Worm (Caenorhabditis elegans) whole organism, L2 larva: Measurements from ENCODE around the gene ZK54.3.
A peak's percentile ranks its signal among the peaks of the same experiment; 100 is the strongest.

Experiments
- C34F6.9 ChIP-seq: fragments of 150-350 bp; optimal IDR thresholded peaks from 2 replicates; lab custom pipeline; 2014; ENCODE audit warnings: missing biosample characterization, missing genetic modification characterization
- Y55F3AM.14 ChIP-seq: fragments of 200-800 bp; sonication (Bioruptor generic); optimal IDR thresholded peaks from 2 replicates; lab custom pipeline; 2018; ENCODE audit warnings: mild to moderate bottlenecking, missing genetic modification characterization, missing compliant biosample characterization
- ZK546.5 ChIP-seq: sonication (generic microtip); optimal IDR thresholded peaks from 2 replicates; lab custom pipeline; 2017; ENCODE audit warnings: missing biosample characterization, missing genetic modification characterization
- ama-1 ChIP-seq: fragments of 150-350 bp; optimal IDR thresholded peaks from 2 replicates; lab custom pipeline; 2018; ENCODE audit warnings: inconsistent platforms
- blmp-1 ChIP-seq: sonication (generic microtip); optimal IDR thresholded peaks from 2 replicates; lab custom pipeline; 2017; ENCODE audit warnings: missing genetic modification characterization, mild to moderate bottlenecking, missing compliant biosample characterization, antibody characterized with exemption, moderate library complexity; ENCODE audit not compliant: insufficient read depth
- ceh-16 ChIP-seq: fragments of 150-350 bp; optimal IDR thresholded peaks from 2 replicates; lab custom pipeline; 2014; ENCODE audit warnings: missing biosample characterization, missing genetic modification characterization
- ceh-82 ChIP-seq: fragments of 150-350 bp; optimal IDR thresholded peaks from 2 replicates; lab custom pipeline; 2014; ENCODE audit warnings: missing biosample characterization, missing genetic modification characterization
- crh-2 ChIP-seq: sonication (generic microtip); optimal IDR thresholded peaks from 2 replicates; lab custom pipeline; 2017; ENCODE audit warnings: missing biosample characterization, missing genetic modification characterization
- egl-27 ChIP-seq: sonication (generic microtip); optimal IDR thresholded peaks from 3 replicates; lab custom pipeline; 2017; ENCODE audit warnings: missing biosample characterization, missing genetic modification reagents, missing genetic modification characterization
- elt-1 ChIP-seq: fragments of 150-350 bp; optimal IDR thresholded peaks from 2 replicates; lab custom pipeline; 2014; ENCODE audit warnings: missing biosample characterization, missing genetic modification characterization
- fos-1 ChIP-seq: fragments of 150-350 bp; optimal IDR thresholded peaks from 2 replicates; lab custom pipeline; 2014; ENCODE audit warnings: missing biosample characterization, missing genetic modification characterization
- gmeb-1 ChIP-seq: fragments of 150-350 bp; optimal IDR thresholded peaks from 2 replicates; lab custom pipeline; 2014; ENCODE audit warnings: missing biosample characterization, missing genetic modification characterization
- lin-11 ChIP-seq: fragments of 150-350 bp; sonication (generic microtip); optimal IDR thresholded peaks from 2 replicates; lab custom pipeline; 2014; ENCODE audit warnings: missing biosample characterization, missing genetic modification characterization, inconsistent platforms, mixed read lengths
- lin-13 ChIP-seq: fragments of 150-350 bp; optimal IDR thresholded peaks from 2 replicates; lab custom pipeline; 2014; ENCODE audit warnings: missing biosample characterization, missing genetic modification reagents, missing genetic modification characterization
- lsy-2 ChIP-seq, 2 experiments: fragments of 150-350 bp in 1 of 2; sonication (generic microtip) in 1 of 2; optimal IDR thresholded peaks; 2 replicates each; lab custom pipeline; 2014 to 2017; ENCODE audit warnings: missing biosample characterization in 2 of 2, missing genetic modification characterization in 2 of 2
- mab-5 ChIP-seq: fragments of 150-350 bp; optimal IDR thresholded peaks from 2 replicates; lab custom pipeline; 2014; ENCODE audit warnings: missing biosample characterization, missing genetic modification characterization
- mbf-1 ChIP-seq: sonication (generic microtip); optimal IDR thresholded peaks from 2 replicates; lab custom pipeline; 2017; ENCODE audit warnings: missing biosample characterization, missing genetic modification characterization
- mdl-1 ChIP-seq, 2 experiments: fragments of 150-350 bp in 1 of 2; sonication (generic microtip) in 1 of 2; optimal IDR thresholded peaks; 2 replicates each; lab custom pipeline; 2017; ENCODE audit warnings: missing biosample characterization in 2 of 2, missing genetic modification characterization in 2 of 2
- nhr-10 ChIP-seq: sonication (generic microtip); optimal IDR thresholded peaks from 2 replicates; lab custom pipeline; 2017; ENCODE audit warnings: missing biosample characterization, missing genetic modification characterization
- nhr-11 ChIP-seq: fragments of 150-350 bp; optimal IDR thresholded peaks from 2 replicates; lab custom pipeline; 2014; ENCODE audit warnings: missing biosample characterization, missing genetic modification characterization
- nhr-12 ChIP-seq: fragments of 150-350 bp; optimal IDR thresholded peaks from 2 replicates; lab custom pipeline; 2014; ENCODE audit warnings: missing biosample characterization, missing genetic modification characterization
- nhr-129 ChIP-seq: fragments of 150-350 bp; optimal IDR thresholded peaks from 2 replicates; lab custom pipeline; 2014; ENCODE audit warnings: missing biosample characterization, missing genetic modification characterization
- nhr-21 ChIP-seq: fragments of 150-350 bp; optimal IDR thresholded peaks from 2 replicates; lab custom pipeline; 2014; ENCODE audit warnings: missing biosample characterization, missing genetic modification characterization
- nhr-23 ChIP-seq: fragments of 150-350 bp; optimal IDR thresholded peaks from 2 replicates; lab custom pipeline; 2014; ENCODE audit warnings: missing biosample characterization, missing genetic modification reagents, missing genetic modification characterization
- nhr-25 ChIP-seq: fragments of 150-350 bp; sonication (generic microtip); optimal IDR thresholded peaks from 3 replicates; lab custom pipeline; 2014; ENCODE audit warnings: missing biosample characterization, missing genetic modification characterization
- nhr-6 ChIP-seq: fragments of 150-350 bp; optimal IDR thresholded peaks from 2 replicates; lab custom pipeline; 2014; ENCODE audit warnings: missing biosample characterization, missing genetic modification characterization
- nhr-77 ChIP-seq: fragments of 150-350 bp; optimal IDR thresholded peaks from 2 replicates; lab custom pipeline; 2014; ENCODE audit warnings: missing biosample characterization, missing genetic modification characterization
- peb-1 ChIP-seq: fragments of 150-350 bp; optimal IDR thresholded peaks from 2 replicates; lab custom pipeline; 2014; ENCODE audit warnings: missing biosample characterization, missing genetic modification characterization
- skn-1 ChIP-seq: sonication (generic microtip); optimal IDR thresholded peaks from 2 replicates; lab custom pipeline; 2017; ENCODE audit warnings: missing biosample characterization, missing genetic modification characterization
- sma-3 ChIP-seq: sonication (generic microtip); optimal IDR thresholded peaks from 2 replicates; lab custom pipeline; 2016; ENCODE audit warnings: missing genetic modification reagents, missing genetic modification characterization, missing compliant biosample characterization
- sma-9 ChIP-seq, 2 experiments: fragments of 150-350 bp in 1 of 2; sonication (generic microtip) in 1 of 2; optimal IDR thresholded peaks; 2 replicates each; lab custom pipeline; 2014 to 2016; ENCODE audit warnings: missing genetic modification characterization in 2 of 2, mild to moderate bottlenecking in 1 of 2, missing biosample characterization in 1 of 2, missing compliant biosample characterization in 1 of 2, missing genetic modification reagents in 1 of 2, moderate library complexity in 1 of 2
- snpc-4 ChIP-seq: fragments of 150-350 bp; optimal IDR thresholded peaks from 2 replicates; lab custom pipeline; 2014; ENCODE audit warnings: missing biosample characterization, missing genetic modification characterization
- unc-39 ChIP-seq: fragments of 150-350 bp; optimal IDR thresholded peaks from 2 replicates; lab custom pipeline; 2014; ENCODE audit warnings: missing biosample characterization, missing genetic modification characterization
- unc-62 ChIP-seq: fragments of 150-350 bp; optimal IDR thresholded peaks from 2 replicates; lab custom pipeline; 2014; ENCODE audit warnings: missing biosample characterization, missing genetic modification reagents, missing genetic modification characterization
- zag-1 ChIP-seq: fragments of 150-350 bp; optimal IDR thresholded peaks from 2 replicates; lab custom pipeline; 2014; ENCODE audit warnings: missing biosample characterization, missing genetic modification characterization
- ztf-1 ChIP-seq: fragments of 200-800 bp; sonication (Bioruptor generic); conservative IDR thresholded peaks from 2 replicates; pipeline ENCODE4 v1.3.6; 2022; ENCODE audit warnings: missing genetic modification characterization, missing compliant biosample characterization
- ztf-11 ChIP-seq: sonication (generic microtip); optimal IDR thresholded peaks from 2 replicates; lab custom pipeline; 2017; ENCODE audit warnings: missing biosample characterization, missing genetic modification characterization
- ztf-4 ChIP-seq: fragments of 150-350 bp; optimal IDR thresholded peaks from 2 replicates; lab custom pipeline; 2014; ENCODE audit warnings: missing biosample characterization, missing genetic modification characterization

The ZK54.3 gene

DNA sequence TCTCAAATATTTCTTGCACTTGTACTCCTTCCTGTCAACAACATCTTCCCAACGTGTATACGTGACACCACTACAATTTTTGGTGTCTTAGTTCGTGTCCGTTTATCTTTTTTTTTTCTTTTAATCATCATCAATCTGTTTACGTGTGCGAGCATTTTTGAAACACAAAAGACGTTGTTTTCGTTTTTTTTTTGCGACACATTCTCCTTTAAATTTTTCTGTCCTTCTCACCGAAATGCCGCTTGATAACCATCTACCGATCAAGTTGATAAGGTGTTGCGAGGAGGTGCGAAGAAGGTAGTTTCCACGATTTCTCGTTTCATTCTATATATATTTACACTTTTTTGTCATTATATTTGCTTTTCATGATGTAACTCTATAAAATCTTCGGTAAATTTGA, 43.7 kb upstream of the ZK54.3 start:
- TF ChIP-seq fos-1 (tag; lab: Kevin White, UChicago) (peak; percentile 37), crh-2 (tag; lab: Kevin White, UChicago) (peak; percentile 31), nhr-25 (tag; lab: Kevin White, UChicago) (peak; percentile 29), nhr-23 (tag; lab: Kevin White, UChicago) (no peak), sma-9 (GFP tag; optimal IDR thresholded peaks at IDR 0.05; lab: Kevin White, UChicago) (peak; percentile 20), sma-9 (tag; optimal IDR thresholded peaks at IDR 0.05; lab: Kevin White, UChicago) (no peak), Y55F3AM.14 (GFP tag; lab: Kevin White, UChicago) (no peak), elt-1 (tag; lab: Kevin White, UChicago) (peak; percentile 1), lin-13 (no peak)

DNA sequence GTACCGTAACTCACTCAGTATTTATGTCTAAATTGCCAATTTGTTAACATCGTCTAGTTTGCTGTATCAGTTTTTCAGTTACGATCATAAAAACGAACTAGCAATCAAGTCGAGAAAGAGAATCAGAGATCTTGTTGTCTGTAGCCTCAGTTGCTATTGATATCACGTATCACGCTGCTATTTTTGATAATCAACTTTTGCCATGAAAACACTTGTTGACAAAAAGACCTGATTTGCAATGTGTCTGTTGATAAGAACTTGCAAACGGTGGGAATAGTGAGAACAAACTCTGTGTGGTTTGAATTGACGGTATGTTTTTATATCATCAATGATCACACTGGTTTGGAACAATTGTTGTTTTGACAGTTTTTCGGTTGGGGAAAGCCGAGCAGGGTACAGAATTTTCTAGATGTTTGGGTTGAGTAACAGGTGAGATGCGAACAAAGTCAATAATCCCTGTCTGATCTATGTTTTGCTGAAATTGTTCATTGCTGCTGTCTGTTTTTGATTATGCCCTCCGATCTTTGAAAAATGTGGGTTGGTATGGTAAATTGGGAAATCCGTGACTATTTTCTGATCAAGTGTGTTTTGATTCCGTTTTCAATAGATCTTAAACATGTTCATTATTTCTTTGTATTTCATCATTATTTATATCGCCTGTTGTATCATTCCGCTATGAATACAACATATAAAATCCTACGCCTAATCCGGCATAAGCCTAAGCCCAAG, 42.4 kb upstream of the ZK54.3 start:
- TF ChIP-seq mdl-1 (tag; optimal IDR thresholded peaks at IDR 0.05; lab: Kevin White, UChicago), result peak in 1 of 2 experiments; percentile 1
- TF ChIP-seq fos-1 (tag; lab: Kevin White, UChicago), result peak; percentile 54
- TF ChIP-seq nhr-6 (tag; lab: Kevin White, UChicago), result peak; percentile 8
- TF ChIP-seq ztf-1 (GFP tag; lab: Robert Waterston, UW), result no peak
- peak; percentile 41 for TF ChIP-seq nhr-25 (tag; lab: Kevin White, UChicago)
- peak; percentile 79 for TF ChIP-seq sma-9 (GFP tag; optimal IDR thresholded peaks at IDR 0.05; lab: Kevin White, UChicago)
- TF ChIP-seq sma-9 (tag; optimal IDR thresholded peaks at IDR 0.05; lab: Kevin White, UChicago), result no peak
- TF ChIP-seq crh-2 (tag; lab: Kevin White, UChicago), result peak; percentile 56
- no peak for TF ChIP-seq ceh-82 (tag; lab: Kevin White, UChicago)
- peak; percentile 2 for TF ChIP-seq sma-3 (GFP tag; lab: Kevin White, UChicago)
- no peak for TF ChIP-seq unc-39 (tag; lab: Kevin White, UChicago)
- TF ChIP-seq, all 48 proteins: peak for 7

DNA sequence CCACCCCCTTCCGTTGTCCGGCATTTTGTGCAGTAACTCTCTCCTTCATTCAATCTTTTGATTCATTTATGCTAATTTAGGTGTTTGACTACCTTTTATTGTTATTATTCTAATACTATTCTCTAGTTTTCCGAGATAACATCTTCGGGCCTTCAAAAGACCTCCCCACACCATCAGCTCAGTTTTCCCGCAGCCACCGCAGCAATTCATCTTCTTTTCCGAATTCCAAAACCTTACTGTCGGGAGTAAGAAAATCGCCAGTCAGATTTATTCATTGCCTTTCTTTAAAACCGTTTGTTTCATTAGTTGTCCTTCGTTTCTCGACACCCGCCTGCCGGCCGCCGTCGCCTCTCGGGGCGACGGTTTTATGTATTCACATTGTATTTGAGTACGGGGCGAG, 41.3 kb upstream of the ZK54.3 start:
- no peak for TF ChIP-seq fos-1 (tag; lab: Kevin White, UChicago)
- TF ChIP-seq egl-27 (tag; lab: Kevin White, UChicago), result no peak
- no peak for TF ChIP-seq ztf-4 (tag; lab: Kevin White, UChicago)
- no peak for TF ChIP-seq nhr-6 (tag; lab: Kevin White, UChicago)
- TF ChIP-seq skn-1 (tag; lab: Kevin White, UChicago), result no peak
- TF ChIP-seq lin-11 (tag; lab: Kevin White, UChicago), result no peak
- no peak for TF ChIP-seq nhr-10
- TF ChIP-seq sma-3 (GFP tag; lab: Kevin White, UChicago), result no peak
- TF ChIP-seq Y55F3AM.14 (GFP tag; lab: Kevin White, UChicago), result no peak
- TF ChIP-seq lin-13, result no peak
- TF ChIP-seq snpc-4 (tag; lab: Kevin White, UChicago), result no peak
- no peak for TF ChIP-seq nhr-23 (tag; lab: Kevin White, UChicago)
- no peak for TF ChIP-seq nhr-129 (tag; lab: Kevin White, UChicago)
- no peak for TF ChIP-seq unc-39 (tag; lab: Kevin White, UChicago)
- TF ChIP-seq ztf-11 (tag; lab: Kevin White, UChicago), result no peak
- TF ChIP-seq nhr-77 (tag; lab: Kevin White, UChicago), result no peak
- TF ChIP-seq nhr-25 (tag; lab: Kevin White, UChicago), result no peak

DNA sequence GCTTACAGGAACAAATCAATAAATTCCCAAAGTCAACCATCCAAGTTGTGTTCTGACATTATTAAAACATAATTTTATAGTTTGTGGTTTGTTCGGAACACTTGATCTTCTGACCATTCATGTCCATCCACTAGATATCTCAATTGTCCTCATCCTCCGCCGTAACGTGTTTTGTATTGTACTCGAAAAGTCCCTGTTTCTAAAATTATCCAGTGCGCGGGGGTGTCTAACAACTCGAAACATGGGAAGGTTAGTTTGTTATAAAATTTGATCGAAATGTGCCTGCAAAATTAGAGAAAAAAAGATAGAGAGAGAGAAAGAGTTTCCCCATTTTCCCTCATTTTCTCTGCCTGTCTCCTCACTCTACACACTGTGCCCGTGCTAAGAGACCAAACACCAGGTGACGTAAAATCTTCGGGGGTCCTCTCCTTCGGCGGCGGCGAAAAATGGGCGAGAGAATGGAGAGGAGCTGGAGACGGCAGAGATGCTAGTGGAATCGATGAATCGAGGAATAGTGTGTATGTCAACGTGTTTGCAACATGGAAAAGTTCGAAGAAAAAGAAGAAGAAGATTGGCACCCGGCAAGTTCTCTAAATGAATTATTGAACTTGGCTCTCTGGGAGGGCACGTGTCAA, 38.9 kb upstream of the ZK54.3 start:
- peak; percentile 59 for TF ChIP-seq nhr-25 (tag; lab: Kevin White, UChicago)
- TF ChIP-seq zag-1, result peak; percentile 90
- no peak for TF ChIP-seq ztf-1 (GFP tag; lab: Robert Waterston, UW)
- no peak for TF ChIP-seq ama-1 (lab: Kevin White, UChicago)
- TF ChIP-seq nhr-77 (tag; lab: Kevin White, UChicago), result peak; percentile 33
- no peak for TF ChIP-seq nhr-12 (tag; lab: Kevin White, UChicago)
- peak; percentile 74 for TF ChIP-seq mab-5 (tag; lab: Kevin White, UChicago)
- peak; percentile 100 for TF ChIP-seq sma-9 (GFP tag; optimal IDR thresholded peaks at IDR 0.05; lab: Kevin White, UChicago)
- peak; percentile 88 for TF ChIP-seq sma-9 (tag; optimal IDR thresholded peaks at IDR 0.05; lab: Kevin White, UChicago)
- TF ChIP-seq unc-62 (GFP tag; lab: Kevin White, UChicago), result no peak
- peak; percentile 54 for TF ChIP-seq ztf-4 (tag; lab: Kevin White, UChicago)
- TF ChIP-seq lin-11 (tag; lab: Kevin White, UChicago), result peak; percentile 33
- TF ChIP-seq mbf-1 (tag; lab: Kevin White, UChicago), result no peak
- TF ChIP-seq ZK546.5, result no peak
- no peak for TF ChIP-seq nhr-11 (tag; lab: Kevin White, UChicago)
- TF ChIP-seq unc-39 (tag; lab: Kevin White, UChicago), result no peak
- TF ChIP-seq fos-1 (tag; lab: Kevin White, UChicago), result peak; percentile 66
- peak; percentile 71 for TF ChIP-seq nhr-21 (tag; lab: Kevin White, UChicago)
- TF ChIP-seq lsy-2 (tag; optimal IDR thresholded peaks at IDR 0.05; lab: Kevin White, UChicago), result peak; percentile 39 to 84
- peak; percentile 78 for TF ChIP-seq nhr-6 (tag; lab: Kevin White, UChicago)
- no peak for TF ChIP-seq ztf-11 (tag; lab: Kevin White, UChicago)
- TF ChIP-seq crh-2 (tag; lab: Kevin White, UChicago), result peak; percentile 92
- peak; percentile 77 for TF ChIP-seq C34F6.9 (tag; lab: Kevin White, UChicago)
- peak; percentile 66 for TF ChIP-seq lin-13
- peak; percentile 77 for TF ChIP-seq sma-3 (GFP tag; lab: Kevin White, UChicago)
- TF ChIP-seq blmp-1 (tag; lab: Kevin White, UChicago), result peak; percentile 62
- TF ChIP-seq nhr-23 (tag; lab: Kevin White, UChicago), result no peak
- TF ChIP-seq gmeb-1 (tag; lab: Kevin White, UChicago), result peak; percentile 71
- no peak for TF ChIP-seq peb-1 (tag; lab: Kevin White, UChicago)
- TF ChIP-seq mdl-1 (tag; optimal IDR thresholded peaks at IDR 0.05; lab: Kevin White, UChicago), result peak; percentile 90 to 95
- TF ChIP-seq ceh-82 (tag; lab: Kevin White, UChicago), result no peak
- TF ChIP-seq ceh-16, result peak; percentile 54
- TF ChIP-seq elt-1 (tag; lab: Kevin White, UChicago), result no peak
- TF ChIP-seq egl-27 (tag; lab: Kevin White, UChicago), result peak; percentile 92
- peak; percentile 29 for TF ChIP-seq snpc-4 (tag; lab: Kevin White, UChicago)
